Fruit fly (Drosophila melanogaster) whole organism, embryonic: Measurements from ENCODE around the gene CG15209.

Experiments
- CG17361 ChIP-seq: fragments of 200-800 bp; sonication (Bioruptor generic); IDR thresholded peaks from 3 replicates; pipeline ENCODE4 v1.3.6; 2022; ENCODE audit warnings: missing biosample characterization, missing genetic modification characterization
- CG7928 ChIP-seq: fragments of 200-800 bp; sonication (Bioruptor generic); optimal IDR thresholded peaks from 2 replicates; lab custom pipeline; 2017; ENCODE audit warnings: missing biosample characterization, mild to moderate bottlenecking, missing genetic modification characterization
- insv ChIP-seq, 2 experiments: fragments of 200-800 bp; sonication (Bioruptor generic); optimal IDR thresholded peaks; 3 replicates each; lab custom pipeline; 2016 to 2018; ENCODE audit warnings: missing biosample characterization in 2 of 2, missing genetic modification characterization in 2 of 2

DNA sequence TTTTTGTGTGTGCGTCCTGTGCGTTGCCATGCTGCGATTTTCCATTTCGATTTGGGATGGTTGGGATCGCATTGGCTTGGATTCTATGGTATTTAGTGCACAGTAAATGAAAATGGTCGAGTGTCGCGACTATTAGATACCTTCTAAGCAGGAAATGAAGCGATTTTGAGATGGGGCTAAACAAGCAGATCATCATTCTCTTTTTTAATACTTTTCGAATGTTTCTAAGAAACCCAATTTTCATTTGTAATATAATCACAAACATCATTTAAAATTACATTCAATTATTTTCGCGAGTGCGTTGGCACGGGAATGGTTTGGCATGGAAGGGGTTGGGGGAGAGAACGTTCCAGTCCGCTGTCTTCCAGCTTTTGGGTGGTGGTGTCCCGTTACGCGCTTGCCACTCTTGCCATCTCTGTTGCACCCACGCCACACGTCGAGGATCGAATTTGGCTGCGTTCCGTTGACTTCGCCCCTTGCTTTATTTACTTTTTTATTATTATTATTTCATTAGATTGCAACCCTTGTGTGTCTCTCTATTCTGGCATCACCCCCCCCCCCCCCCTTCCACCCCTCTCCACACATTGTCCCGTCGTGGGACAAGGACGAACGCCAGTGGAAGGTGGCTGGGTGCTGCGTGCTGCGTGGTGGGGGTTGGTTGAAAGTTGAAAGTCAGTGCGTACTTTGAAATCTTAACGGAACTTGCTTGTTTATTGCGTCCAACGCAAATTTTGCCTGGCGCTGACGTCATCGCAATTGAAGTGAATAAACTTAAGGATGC, 16.5 kb upstream of the CG15209 start:
- TF ChIP-seq insv (GFP tag; optimal IDR thresholded peaks at IDR 0.05; lab: Kevin White, UChicago) (no peak), CG7928 (GFP tag; lab: Kevin White, UChicago) (no peak), CG17361 (peak; percentile 59; the same call in 1 of the 3 replicates)
